Worm (Caenorhabditis elegans): Measurements from ENCODE around the gene F07C3.3.

DNA sequence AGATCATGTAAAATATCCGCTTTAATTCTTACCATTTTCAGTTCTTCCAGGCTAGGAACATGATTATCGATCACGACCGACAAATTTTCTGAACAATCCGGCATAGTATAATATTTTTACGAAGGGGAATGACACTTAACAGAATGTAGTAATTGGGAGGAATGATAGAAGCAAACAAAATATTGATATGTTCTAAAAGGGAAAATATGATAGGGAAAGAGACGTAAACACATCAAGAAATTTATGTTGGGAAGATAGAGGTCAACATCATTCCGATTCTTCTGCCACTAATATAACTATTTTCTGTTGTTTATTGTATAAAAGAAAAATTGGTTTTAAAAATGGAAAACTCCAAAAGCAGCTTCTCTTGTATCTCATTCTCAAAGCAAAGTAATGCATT lies 35.1 kb downstream of the F07C3.3 start, which contains the start of gene C24B5.4:
- TF ChIP-seq madf-2 (tag; optimal IDR thresholded peaks at IDR 0.05): no peak
- TF ChIP-seq ama-1 (optimal IDR thresholded peaks at IDR 0.05): no peak
- no peak for TF ChIP-seq ceh-45 (GFP tag; IDR thresholded peaks at IDR 0.05)
- TF ChIP-seq fkh-6 (tag; optimal IDR thresholded peaks at IDR 0.05): no peak
- TF ChIP-seq pha-4 (tag; optimal IDR thresholded peaks at IDR 0.05): no peak
- no peak for TF ChIP-seq C08G9.2 (tag; optimal IDR thresholded peaks at IDR 0.05)
- no peak for TF ChIP-seq K02D7.2 (tag; optimal IDR thresholded peaks at IDR 0.05)
- no peak for TF ChIP-seq dmd-4 (tag; optimal IDR thresholded peaks at IDR 0.05; ENCODE audit: borderline replicate concordance)
- no peak for TF ChIP-seq unc-86 (tag; optimal IDR thresholded peaks at IDR 0.05)
- TF ChIP-seq pag-3 (tag; optimal IDR thresholded peaks at IDR 0.05; ENCODE audit: borderline replicate concordance): no peak

Data from whole organism, late embryonic.